Worm (Caenorhabditis elegans) whole organism, dauer: ENCODE data around the gene Y116A8A.2.
"Not testable (repeated sequence)": the region's sequence is repeated elsewhere in the genome, so short reads cannot be mapped to it uniquely, and the experiment has no call there.

Source experiments
- unc-62 ChIP-seq: sonication (generic microtip); optimal IDR thresholded peaks from 2 replicates; lab custom pipeline; 2017; ENCODE audit warnings: missing biosample characterization, missing genetic modification reagents, missing genetic modification characterization

The Y116A8A.2 gene

ce11 chrIV:16813825-16814224 lies at the start of gene Y116A8A.2:
Y116A8A.2 (minus strand) TSS chrIV:16813925.
- no peak for TF ChIP-seq unc-62 (GFP tag; lab: Kevin White, UChicago)

- no peak for TF ChIP-seq unc-62 (GFP tag; lab: Kevin White, UChicago)
These were observed 49.7 kb upstream of the Y116A8A.2 start, which contains the start of the genes mel-46 and lsy-13 for ce11 chrIV:16863431-16863895. mel-46 (minus strand) TSS chrIV:16863481. lsy-13 (plus strand) TSS chrIV:16863870.

- TF ChIP-seq unc-62 (GFP tag; lab: Kevin White, UChicago), result no peak
These were observed 47.0 kb upstream of the Y116A8A.2 start for ce11 chrIV:16860702-16861101.

ce11 chrIV:16854790-16855189 lies 41.1 kb upstream of the Y116A8A.2 start, which contains the start of gene map-2:
map-2 (minus strand) TSS chrIV:16854890.
- no peak for TF ChIP-seq unc-62 (GFP tag; lab: Kevin White, UChicago)

- not testable (repeated sequence) for TF ChIP-seq unc-62 (GFP tag; lab: Kevin White, UChicago)
These were observed 29.1 kb upstream of the Y116A8A.2 start, which contains the start of gene Y116A8A.150 for ce11 chrIV:16842873-16843272. Y116A8A.150 (minus strand) TSS chrIV:16842973.

ce11 chrIV:16831366-16831765 lies 17.6 kb upstream of the Y116A8A.2 start, which contains the start of gene clec-194:
clec-194 (plus strand) TSS chrIV:16831666.
- no peak for TF ChIP-seq unc-62 (GFP tag; lab: Kevin White, UChicago)

- TF ChIP-seq unc-62 (GFP tag; lab: Kevin White, UChicago), result no peak
These were observed 16.2 kb upstream of the Y116A8A.2 start, which contains the start of gene Y116A8A.7 for ce11 chrIV:16829896-16830295. Y116A8A.7 (plus strand) TSS chrIV:16830196.

ce11 chrIV:16828698-16829097 lies 15.0 kb upstream of the Y116A8A.2 start, which contains the start of gene Y116A8A.6:
Y116A8A.6 (minus strand) TSS chrIV:16828798.
- TF ChIP-seq unc-62 (GFP tag; lab: Kevin White, UChicago), result no peak

ce11 chrIV:16822529-16822928 lies 8.8 kb upstream of the Y116A8A.2 start, which contains the start of gene Y116A8A.4:
Y116A8A.4 (plus strand) TSS chrIV:16822829.
- no peak for TF ChIP-seq unc-62 (GFP tag; lab: Kevin White, UChicago)

ce11 chrIV:16812116-16812515 lies 1.6 kb downstream of the Y116A8A.2 start:
- no peak for TF ChIP-seq unc-62 (GFP tag; lab: Kevin White, UChicago)

- TF ChIP-seq unc-62 (GFP tag; lab: Kevin White, UChicago), result no peak
These were observed 7.4 kb downstream of the Y116A8A.2 start, which contains the start of gene clec-193 for ce11 chrIV:16806352-16806751. clec-193 (minus strand) TSS chrIV:16806452.

ce11 chrIV:16787024-16787423 lies 26.7 kb downstream of the Y116A8A.2 start, which contains the start of gene Y43D4A.6:
Y43D4A.6 (plus strand) TSS chrIV:16787324.
- TF ChIP-seq unc-62 (GFP tag; lab: Kevin White, UChicago), result no peak

- no peak for TF ChIP-seq unc-62 (GFP tag; lab: Kevin White, UChicago)
These were observed 35.1 kb downstream of the Y116A8A.2 start for ce11 chrIV:16778644-16779043.

ce11 chrIV:16777758-16778157 lies 36.0 kb downstream of the Y116A8A.2 start:
- TF ChIP-seq unc-62 (GFP tag; lab: Kevin White, UChicago), result no peak

ce11 chrIV:16776915-16777314 lies 36.8 kb downstream of the Y116A8A.2 start:
- no peak for TF ChIP-seq unc-62 (GFP tag; lab: Kevin White, UChicago)

ce11 chrIV:16775925-16776324 lies 37.8 kb downstream of the Y116A8A.2 start:
- TF ChIP-seq unc-62 (GFP tag; lab: Kevin White, UChicago), result no peak

ce11 chrIV:16775455-16775854 lies 38.3 kb downstream of the Y116A8A.2 start, which contains the start of gene Y43D4A.5:
Y43D4A.5 (plus strand) TSS chrIV:16775755.
- no peak for TF ChIP-seq unc-62 (GFP tag; lab: Kevin White, UChicago)
